Fruit fly (Drosophila melanogaster) whole organism, embryonic: Measurements from ENCODE around the gene Cypl.
A peak's percentile ranks its signal among the peaks of the same experiment; 100 is the strongest.

Experiments used
- Antp ChIP-seq: fragments of 200-800 bp; sonication (Bioruptor generic); optimal IDR thresholded peaks from 3 replicates; lab custom pipeline; 2016; ENCODE audit warnings: missing biosample characterization, missing genetic modification characterization
- Asciz ChIP-seq: fragments of 200-800 bp; sonication (Bioruptor generic); optimal IDR thresholded peaks from 2 replicates; lab custom pipeline; 2017; ENCODE audit warnings: missing biosample characterization, mild to moderate bottlenecking, missing genetic modification characterization, missing genetic modification reagents
- BEAF-32 ChIP-seq: fragments of 200-800 bp; sonication (Bioruptor generic); optimal IDR thresholded peaks from 3 replicates; lab custom pipeline; 2017; ENCODE audit warnings: missing biosample characterization, missing genetic modification characterization, mild to moderate bottlenecking, moderate library complexity, missing genetic modification reagents
- CG12769 ChIP-seq: fragments of 200-800 bp; sonication (Bioruptor generic); optimal IDR thresholded peaks from 2 replicates; lab custom pipeline; 2019; ENCODE audit warnings: missing biosample characterization, mild to moderate bottlenecking, missing genetic modification characterization, moderate library complexity
- CG13287 ChIP-seq: fragments of 200-800 bp; sonication (Bioruptor generic); IDR thresholded peaks from 2 replicates; pipeline ENCODE4 v1.3.6; 2022; ENCODE audit warnings: missing biosample characterization, missing genetic modification characterization; ENCODE audit not compliant: partially characterized antibody
- CG14014 ChIP-seq: fragments of 200-800 bp; sonication (Bioruptor generic); IDR thresholded peaks from 2 replicates; pipeline ENCODE4 v1.3.6; 2022; ENCODE audit warnings: missing biosample characterization, missing genetic modification characterization
- CG17912 ChIP-seq: fragments of 200-800 bp; sonication (Bioruptor generic); optimal IDR thresholded peaks from 2 replicates; lab custom pipeline; 2018; ENCODE audit warnings: missing biosample characterization, mild to moderate bottlenecking, missing genetic modification characterization
- CG30403 ChIP-seq: fragments of 200-800 bp; sonication (Bioruptor generic); optimal IDR thresholded peaks from 3 replicates; lab custom pipeline; 2016; ENCODE audit warnings: missing biosample characterization, missing genetic modification characterization
- CG3065 ChIP-seq: fragments of 200-800 bp; sonication (Bioruptor generic); optimal IDR thresholded peaks from 2 replicates; lab custom pipeline; 2016; ENCODE audit warnings: missing biosample characterization, missing genetic modification characterization
- CG33557 ChIP-seq: fragments of 200-800 bp; sonication (Bioruptor generic); optimal IDR thresholded peaks from 2 replicates; lab custom pipeline; 2019; ENCODE audit warnings: missing biosample characterization, mild to moderate bottlenecking, missing genetic modification characterization, moderate library complexity
- CG3847 ChIP-seq: fragments of 200-800 bp; sonication (Bioruptor generic); IDR thresholded peaks from 2 replicates; pipeline ENCODE4 v1.3.6; 2022; ENCODE audit warnings: missing biosample characterization, missing genetic modification characterization
- CG42726 ChIP-seq: fragments of 200-800 bp; sonication (Bioruptor generic); IDR thresholded peaks from 2 replicates; pipeline ENCODE4 v1.3.6; 2022; ENCODE audit warnings: missing biosample characterization, missing genetic modification characterization; ENCODE audit not compliant: partially characterized antibody
- CG4707 ChIP-seq: fragments of 200-800 bp; sonication (Bioruptor generic); optimal IDR thresholded peaks from 2 replicates; lab custom pipeline; 2018; ENCODE audit warnings: missing biosample characterization, mild to moderate bottlenecking, missing genetic modification characterization, moderate library complexity
- CG5180 ChIP-seq: fragments of 200-800 bp; sonication (Bioruptor generic); optimal IDR thresholded peaks from 3 replicates; lab custom pipeline; 2017; ENCODE audit warnings: missing biosample characterization, missing genetic modification characterization, mild to moderate bottlenecking, moderate library complexity, missing genetic modification reagents
- CG5953 ChIP-seq: fragments of 200-800 bp; sonication (Bioruptor generic); IDR thresholded peaks from 2 replicates; pipeline ENCODE4 v1.3.6; 2022; ENCODE audit warnings: missing biosample characterization, missing genetic modification characterization
- CG6854 ChIP-seq: fragments of 200-800 bp; sonication (Bioruptor generic); optimal IDR thresholded peaks from 3 replicates; lab custom pipeline; 2017; ENCODE audit warnings: missing biosample characterization, mild to moderate bottlenecking, missing genetic modification characterization
- CG8924 ChIP-seq: fragments of 200-800 bp; optimal IDR thresholded peaks from 3 replicates; lab custom pipeline; 2019; ENCODE audit warnings: missing biosample characterization, mild to moderate bottlenecking, missing genetic modification characterization, moderate library complexity
- D19B ChIP-seq: fragments of 200-800 bp; sonication (Bioruptor generic); optimal IDR thresholded peaks from 2 replicates; lab custom pipeline; 2017; ENCODE audit warnings: missing biosample characterization, mild to moderate bottlenecking, missing genetic modification characterization
- E2f2 ChIP-seq: fragments of 200-800 bp; sonication (Bioruptor generic); IDR thresholded peaks from 2 replicates; pipeline ENCODE4 v1.3.6; 2022; ENCODE audit warnings: missing biosample characterization, missing genetic modification characterization
- Kr ChIP-seq: fragments of 200-800 bp; sonication (Bioruptor generic); optimal IDR thresholded peaks from 2 replicates; lab custom pipeline; 2017; ENCODE audit warnings: missing biosample characterization, mild to moderate bottlenecking, missing genetic modification characterization
- MBD-R2 ChIP-seq: fragments of 200-800 bp; sonication (Bioruptor generic); IDR thresholded peaks from 2 replicates; pipeline ENCODE4 v1.3.6; 2022; ENCODE audit warnings: missing biosample characterization, missing genetic modification characterization
- Mad ChIP-seq: fragments of 200-800 bp; sonication (Bioruptor generic); optimal IDR thresholded peaks from 2 replicates; lab custom pipeline; 2016; ENCODE audit warnings: missing biosample characterization, missing genetic modification characterization
- Mrtf ChIP-seq: fragments of 200-800 bp; sonication (Bioruptor generic); IDR thresholded peaks from 3 replicates; pipeline ENCODE4 v1.3.6; 2022; ENCODE audit warnings: missing biosample characterization, missing genetic modification characterization
- Nf-YA ChIP-seq: fragments of 200-800 bp; sonication (Bioruptor generic); IDR thresholded peaks from 2 replicates; pipeline ENCODE4 v1.3.6; 2022; ENCODE audit warnings: missing biosample characterization, missing genetic modification characterization
- Side ChIP-seq: fragments of 200-800 bp; sonication (Bioruptor generic); optimal IDR thresholded peaks from 2 replicates; lab custom pipeline; 2016; ENCODE audit warnings: missing biosample characterization, missing genetic modification characterization
- Sox100B ChIP-seq: fragments of 200-800 bp; sonication (Bioruptor generic); optimal IDR thresholded peaks from 3 replicates; lab custom pipeline; 2018; ENCODE audit warnings: missing biosample characterization, mild to moderate bottlenecking, missing genetic modification characterization
- aop ChIP-seq: fragments of 200-800 bp; sonication (Bioruptor generic); IDR thresholded peaks from 2 replicates; pipeline ENCODE4 v1.3.6; 2022; ENCODE audit warnings: missing biosample characterization, missing genetic modification characterization
- ato ChIP-seq: fragments of 200-800 bp; sonication (Bioruptor generic); IDR thresholded peaks from 2 replicates; pipeline ENCODE4 v1.3.6; 2022; ENCODE audit warnings: missing biosample characterization, missing genetic modification characterization; ENCODE audit not compliant: partially characterized antibody
- br ChIP-seq: fragments of >200 bp; optimal IDR thresholded peaks from 2 replicates; lab custom pipeline; 2017
- chn ChIP-seq: fragments of 200-800 bp; sonication (Bioruptor generic); optimal IDR thresholded peaks from 2 replicates; lab custom pipeline; 2016; ENCODE audit warnings: missing biosample characterization, missing genetic modification characterization
- crc ChIP-seq: fragments of 200-800 bp; sonication (Bioruptor generic); optimal IDR thresholded peaks from 2 replicates; lab custom pipeline; 2016; ENCODE audit warnings: missing biosample characterization, missing genetic modification characterization
- dati ChIP-seq: fragments of 200-800 bp; sonication (Bioruptor generic); IDR thresholded peaks from 2 replicates; pipeline ENCODE4 v1.3.6; 2022; ENCODE audit warnings: missing biosample characterization, missing genetic modification characterization
- ewg ChIP-seq: fragments of 200-800 bp; sonication (Bioruptor generic); optimal IDR thresholded peaks from 3 replicates; lab custom pipeline; 2017; ENCODE audit warnings: mild to moderate bottlenecking, missing biosample characterization, missing genetic modification reagents, missing genetic modification characterization
- gcm2 ChIP-seq: fragments of 200-800 bp; sonication (Bioruptor generic); optimal IDR thresholded peaks from 2 replicates; lab custom pipeline; 2016; ENCODE audit warnings: missing biosample characterization, missing genetic modification characterization
- hbn ChIP-seq: fragments of 200-800 bp; sonication (Bioruptor generic); IDR thresholded peaks from 2 replicates; pipeline ENCODE4 v1.3.6; 2022; ENCODE audit warnings: missing biosample characterization, missing genetic modification characterization; ENCODE audit not compliant: partially characterized antibody
- lbe ChIP-seq: fragments of 200-800 bp; sonication (Bioruptor generic); optimal IDR thresholded peaks from 2 replicates; lab custom pipeline; 2016; ENCODE audit warnings: missing biosample characterization, mild to moderate bottlenecking, missing genetic modification characterization
- lov ChIP-seq, 2 experiments: fragments of 200-800 bp in 1 of 2; fragments of >200 bp in 1 of 2; sonication (Bioruptor generic) in 1 of 2; IDR thresholded peaks in 1 of 2; optimal IDR thresholded peaks in 1 of 2; 2 replicates in 1 of 2; 3 replicates in 1 of 2; pipeline versions ENCODE4 v1.3.6 to Lab custom; 2017 to 2022; ENCODE audit warnings: missing biosample characterization in 1 of 2, missing genetic modification characterization in 1 of 2
- mld ChIP-seq: fragments of 200-800 bp; sonication (Bioruptor generic); IDR thresholded peaks from 3 replicates; pipeline ENCODE4 v1.3.6; 2022; ENCODE audit warnings: missing biosample characterization, missing genetic modification characterization; ENCODE audit not compliant: partially characterized antibody
- nerfin-2 ChIP-seq: fragments of 200-800 bp; sonication (Bioruptor generic); IDR thresholded peaks from 2 replicates; pipeline ENCODE4 v1.3.6; 2022; ENCODE audit warnings: missing biosample characterization, missing genetic modification characterization; ENCODE audit not compliant: partially characterized antibody
- nmo ChIP-seq: fragments of 200-800 bp; sonication (Bioruptor generic); optimal IDR thresholded peaks from 2 replicates; lab custom pipeline; 2018; ENCODE audit warnings: missing biosample characterization, mild to moderate bottlenecking, missing genetic modification characterization, moderate library complexity
- otp ChIP-seq: fragments of 200-800 bp; sonication (Bioruptor generic); IDR thresholded peaks from 3 replicates; pipeline ENCODE4, ENCODE4 v1.3.6; 2022; ENCODE audit warnings: missing biosample characterization, missing genetic modification characterization
- peb ChIP-seq: fragments of 200-800 bp; sonication (Bioruptor generic); IDR thresholded peaks from 2 replicates; pipeline ENCODE4 v1.3.6; 2022; ENCODE audit warnings: missing biosample characterization, missing genetic modification characterization
- pnt ChIP-seq: fragments of 200-800 bp; sonication (Bioruptor generic); optimal IDR thresholded peaks from 3 replicates; lab custom pipeline; 2016; ENCODE audit warnings: missing biosample characterization, missing genetic modification characterization
- ro ChIP-seq: fragments of 200-800 bp; sonication (Bioruptor generic); IDR thresholded peaks from 2 replicates; pipeline ENCODE4 v1.3.6; 2022; ENCODE audit warnings: missing biosample characterization, missing genetic modification characterization
- run ChIP-seq: fragments of 200-800 bp; sonication (Bioruptor generic); optimal IDR thresholded peaks from 3 replicates; lab custom pipeline; 2018; ENCODE audit warnings: missing biosample characterization, mild to moderate bottlenecking, missing genetic modification characterization
- sc ChIP-seq, 3 experiments: fragments of >200 bp in 2 of 3; fragments of 200-800 bp in 1 of 3; sonication (Bioruptor generic) in 1 of 3; optimal IDR thresholded peaks; 2 replicates in 2 of 3; 3 replicates in 1 of 3; lab custom pipeline; 2017; ENCODE audit warnings: mild to moderate bottlenecking in 1 of 3, missing biosample characterization in 1 of 3, missing genetic modification characterization in 1 of 3, missing genetic modification reagents in 1 of 3
- slou ChIP-seq: fragments of 200-800 bp; sonication (Bioruptor generic); optimal IDR thresholded peaks from 3 replicates; lab custom pipeline; 2016; ENCODE audit warnings: missing biosample characterization, missing genetic modification characterization
- slp2 ChIP-seq: fragments of 200-800 bp; sonication (Bioruptor generic); optimal IDR thresholded peaks from 2 replicates; lab custom pipeline; 2016; ENCODE audit warnings: missing biosample characterization, missing genetic modification characterization
- sqz ChIP-seq: fragments of 200-800 bp; sonication (Bioruptor generic); optimal IDR thresholded peaks from 3 replicates; lab custom pipeline; 2018; ENCODE audit warnings: missing biosample characterization, mild to moderate bottlenecking, missing genetic modification characterization
- stwl ChIP-seq: fragments of 200-800 bp; sonication (Bioruptor generic); optimal IDR thresholded peaks from 3 replicates; lab custom pipeline; 2018; ENCODE audit warnings: missing biosample characterization, mild to moderate bottlenecking, missing genetic modification characterization, moderate library complexity
- tna ChIP-seq: fragments of 200-800 bp; sonication (Bioruptor generic); IDR thresholded peaks from 2 replicates; pipeline ENCODE4 v1.3.6; 2022; ENCODE audit warnings: missing biosample characterization, missing genetic modification characterization; ENCODE audit not compliant: partially characterized antibody

Cypl gene

dm6 chr3L:533807-534206, 8.9 kb downstream of the Cypl start (continued):
- TF ChIP-seq Nf-YA (GFP tag; lab: Robert Waterston, UW) (no peak), CG42726 (no peak), dati (GFP tag; lab: Robert Waterston, UW) (no peak), MBD-R2 (no peak), sqz (GFP tag; lab: Kevin White, UChicago) (no peak), hbn (GFP tag; lab: Robert Waterston, UW) (peak; percentile 55), ato (no peak), otp (GFP tag; lab: Robert Waterston, UW) (no peak), ewg (no peak), Mad (GFP tag; lab: Kevin White, UChicago) (no peak), pnt (GFP tag; lab: Kevin White, UChicago) (no peak), stwl (no peak), lov (optimal IDR thresholded peaks at IDR 0.05; lab: Kevin White, UChicago) (no peak), lov (GFP tag; IDR thresholded peaks at IDR 0.05; lab: Robert Waterston, UW) (no peak), Side (GFP tag; lab: Kevin White, UChicago) (no peak), br (lab: Kevin White, UChicago) (no peak), E2f2 (GFP tag; lab: Robert Waterston, UW) (no peak), Sox100B (GFP tag; lab: Kevin White, UChicago) (no peak), chn (GFP tag; lab: Kevin White, UChicago) (no peak), aop (GFP tag; lab: Robert Waterston, UW) (no peak), CG14014 (GFP tag; lab: Robert Waterston, UW) (no peak), CG4707 (GFP tag; lab: Kevin White, UChicago) (no peak), nmo (GFP tag; lab: Kevin White, UChicago) (no peak), CG17912 (no peak), CG12769 (tag; lab: Kevin White, UChicago) (peak; percentile 10), slou (GFP tag; lab: Kevin White, UChicago) (no peak), run (tag; lab: Kevin White, UChicago) (no peak), slp2 (GFP tag; lab: Kevin White, UChicago) (no peak), BEAF-32 (GFP tag; lab: Kevin White, UChicago) (peak; percentile 42), ro (no peak), sc (optimal IDR thresholded peaks at IDR 0.05; lab: Kevin White, UChicago) (no peak), sc (GFP tag; optimal IDR thresholded peaks at IDR 0.05; lab: Kevin White, UChicago) (no peak), D19B (no peak), CG13287 (no peak), Antp (GFP tag; lab: Kevin White, UChicago) (no peak), crc (no peak), nerfin-2 (GFP tag; lab: Robert Waterston, UW) (no peak), peb (GFP tag; lab: Robert Waterston, UW) (no peak), CG30403 (GFP tag; lab: Kevin White, UChicago) (peak; percentile 14), CG6854 (GFP tag; lab: Kevin White, UChicago) (no peak), gcm2 (no peak), CG3065 (GFP tag; lab: Kevin White, UChicago) (no peak), CG8924 (tag; lab: Kevin White, UChicago) (peak; percentile 6), CG3847 (no peak), tna (GFP tag; lab: Robert Waterston, UW) (no peak), CG5953 (no peak), Asciz (GFP tag; lab: Kevin White, UChicago) (no peak), Mrtf (GFP tag; lab: Robert Waterston, UW) (no peak), CG33557 (GFP tag; lab: Kevin White, UChicago) (no peak), Kr (no peak), mld (GFP tag; lab: Robert Waterston, UW) (no peak), CG5180 (GFP tag; lab: Kevin White, UChicago) (no peak), lbe (GFP tag; lab: Kevin White, UChicago) (no peak)
